Fruit fly (Drosophila melanogaster): ENCODE measurements around the gene Srp68.

Gene Srp68

DNA sequence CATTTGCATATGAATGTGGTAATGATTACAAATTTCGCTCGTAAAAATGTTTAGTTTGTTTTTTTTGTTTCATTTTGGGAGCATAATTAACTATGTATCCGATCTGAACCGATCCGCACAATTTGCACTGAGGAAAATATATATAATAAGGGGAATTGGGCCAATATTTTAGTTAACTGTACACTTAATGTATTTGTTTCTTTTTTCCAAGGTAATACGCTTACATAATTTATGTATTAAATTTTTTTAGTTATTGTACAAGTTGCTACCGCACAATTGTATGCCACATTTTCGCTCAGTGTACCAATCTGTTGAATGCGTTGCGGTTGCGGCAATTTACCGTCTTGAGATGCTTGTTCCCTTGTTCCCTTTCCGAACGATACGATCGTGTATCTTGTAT, 50.8 kb downstream of the Srp68 start (continued):
- TF ChIP-seq sisA (GFP tag; IDR thresholded peaks at IDR 0.05) (peak; percentile 89), CG6791 (GFP tag; IDR thresholded peaks at IDR 0.05; ENCODE audit: partially characterized antibody) (no peak), dan (GFP tag; IDR thresholded peaks at IDR 0.05) (peak; percentile 67), Mrtf (GFP tag; IDR thresholded peaks at IDR 0.05) (peak; percentile 86), CG9215 (GFP tag; IDR thresholded peaks at IDR 0.05) (peak; percentile 75), CG1792 (GFP tag; optimal IDR thresholded peaks at IDR 0.05) (peak; percentile 58), jing (GFP tag; optimal IDR thresholded peaks at IDR 0.05) (peak; percentile 74), Atf6 (GFP tag; IDR thresholded peaks at IDR 0.05) (peak; percentile 83), oc (tag; optimal IDR thresholded peaks at IDR 0.05) (peak; percentile 79), CG17802 (tag; optimal IDR thresholded peaks at IDR 0.05) (peak; percentile 43), CoRest (tag; optimal IDR thresholded peaks at IDR 0.05) (peak; percentile 88), Poxn (GFP tag; IDR thresholded peaks at IDR 0.05) (no peak), NfI (GFP tag; optimal IDR thresholded peaks at IDR 0.05) (peak; percentile 73), corto (GFP tag; optimal IDR thresholded peaks at IDR 0.05) (no peak), Taf1 (GFP tag; IDR thresholded peaks at IDR 0.05) (peak; percentile 72), CG3995 (GFP tag; optimal IDR thresholded peaks at IDR 0.05) (peak; percentile 12), her (GFP tag; optimal IDR thresholded peaks at IDR 0.05) (peak; percentile 37), Vsx1 (GFP tag; optimal IDR thresholded peaks at IDR 0.05) (peak; percentile 81), Six4 (GFP tag; optimal IDR thresholded peaks at IDR 0.05) (peak; percentile 73), CG10979 (tag; optimal IDR thresholded peaks at IDR 0.05) (peak; percentile 87), CG9876 (GFP tag; optimal IDR thresholded peaks at IDR 0.05) (peak; percentile 20), Atf3 (GFP tag; optimal IDR thresholded peaks at IDR 0.05) (peak; percentile 72), toy (GFP tag; IDR thresholded peaks at IDR 0.05) (peak; percentile 53; the same call in 1 of the 2 replicates), luna (GFP tag; optimal IDR thresholded peaks at IDR 0.05) (peak; percentile 38), Awh (GFP tag; IDR thresholded peaks at IDR 0.05) (peak; percentile 69), kah (GFP tag; optimal IDR thresholded peaks at IDR 0.05) (peak; percentile 68), E2f1 (GFP tag; IDR thresholded peaks at IDR 0.05) (peak; percentile 80), sim (GFP tag; IDR thresholded peaks at IDR 0.05) (peak; percentile 86), gro (GFP tag; optimal IDR thresholded peaks at IDR 0.05) (peak; percentile 57), CG11093 (GFP tag; IDR thresholded peaks at IDR 0.05) (peak; percentile 91), dati (GFP tag; IDR thresholded peaks at IDR 0.05) (peak; percentile 75; the same call in 1 of the 2 replicates), z (GFP tag; IDR thresholded peaks at IDR 0.05) (peak; percentile 72; the same call in 2 of the 3 replicates), CG14965 (GFP tag; optimal IDR thresholded peaks at IDR 0.05; ENCODE audit: borderline replicate concordance) (peak; percentile 37), CG7357 (GFP tag; IDR thresholded peaks at IDR 0.05) (peak; percentile 70), CG4707 (GFP tag; optimal IDR thresholded peaks at IDR 0.05) (peak; percentile 51), CG30403 (GFP tag; optimal IDR thresholded peaks at IDR 0.05) (peak; percentile 84), CG15073 (GFP tag; optimal IDR thresholded peaks at IDR 0.05) (no peak), ro (GFP tag; IDR thresholded peaks at IDR 0.05) (peak; percentile 76), gt (GFP tag; IDR thresholded peaks at IDR 0.05) (peak; percentile 77), B-H1 (GFP tag; IDR thresholded peaks at IDR 0.05) (peak; percentile 84), Asciz (GFP tag; optimal IDR thresholded peaks at IDR 0.05) (peak; percentile 84), Bgb (GFP tag; IDR thresholded peaks at IDR 0.05; ENCODE audit: partially characterized antibody) (no peak), CG33557 (GFP tag; optimal IDR thresholded peaks at IDR 0.05) (peak; percentile 58), MTF-1 (GFP tag; optimal IDR thresholded peaks at IDR 0.05; ENCODE audit: borderline replicate concordance) (no peak), Nf-YB (GFP tag; optimal IDR thresholded peaks at IDR 0.05) (peak; percentile 53), emc (GFP tag; optimal IDR thresholded peaks at IDR 0.05) (peak; percentile 27), BtbVII (GFP tag; optimal IDR thresholded peaks at IDR 0.05) (peak; percentile 65), CG10321 (GFP tag; IDR thresholded peaks at IDR 0.05) (peak; percentile 66), fd102C (GFP tag; optimal IDR thresholded peaks at IDR 0.05) (peak; percentile 61), E2f2 (GFP tag; IDR thresholded peaks at IDR 0.05) (peak; percentile 71), Optix (GFP tag; IDR thresholded peaks at IDR 0.05) (peak; percentile 75), CG5245 (GFP tag; optimal IDR thresholded peaks at IDR 0.05) (peak; percentile 71)
